Worm (Caenorhabditis elegans) whole organism, young adult: Measurements from ENCODE around the gene C32B5.18.

Experiments
- B0261.1 ChIP-seq: sonication (generic microtip); optimal IDR thresholded peaks from 2 replicates; lab custom pipeline; 2016; ENCODE audit warnings: mild to moderate bottlenecking, missing genetic modification characterization, moderate library complexity, missing compliant biosample characterization
- F37B4.10 ChIP-seq: fragments of 200-800 bp; sonication (Bioruptor generic); IDR thresholded peaks from 2 replicates; pipeline ENCODE4 v1.3.6; 2022; ENCODE audit warnings: missing genetic modification characterization, missing compliant biosample characterization
- T07F8.4 ChIP-seq: sonication (generic microtip); optimal IDR thresholded peaks from 2 replicates; lab custom pipeline; 2016; ENCODE audit warnings: mild to moderate bottlenecking, missing genetic modification characterization, moderate library complexity, missing compliant biosample characterization
- akir-1 ChIP-seq: fragments of 200-800 bp; sonication (Bioruptor generic); optimal IDR thresholded peaks from 2 replicates; lab custom pipeline; 2018; ENCODE audit warnings: mild to moderate bottlenecking, missing genetic modification characterization, moderate library complexity, missing compliant biosample characterization
- ama-1 ChIP-seq, 3 experiments: fragments of 150-350 bp in 1 of 3; sonication (generic microtip) in 2 of 3; optimal IDR thresholded peaks; 2 replicates each; lab custom pipeline; 2014 to 2018; ENCODE audit warnings: missing biosample characterization in 2 of 3, missing genetic modification characterization in 2 of 3, missing genetic modification reagents in 2 of 3
- aptf-2 ChIP-seq: fragments of 200-800 bp; sonication (Bioruptor generic); conservative IDR thresholded peaks from 2 replicates; pipeline ENCODE4 v1.3.6; 2022; ENCODE audit warnings: missing genetic modification reagents, missing genetic modification characterization, missing compliant biosample characterization
- attf-3 ChIP-seq: fragments of 200-800 bp; sonication (Bioruptor generic); conservative IDR thresholded peaks from 2 replicates; pipeline ENCODE4 v1.3.6; 2022; ENCODE audit warnings: missing genetic modification reagents, missing genetic modification characterization, missing compliant biosample characterization
- ccch-3 ChIP-seq: fragments of 200-800 bp; sonication (Bioruptor generic); optimal IDR thresholded peaks from 2 replicates; lab custom pipeline; 2018; ENCODE audit warnings: mild to moderate bottlenecking, missing genetic modification characterization, missing compliant biosample characterization
- ceh-40 ChIP-seq: fragments of 200-800 bp; sonication (Bioruptor generic); IDR thresholded peaks from 2 replicates; pipeline ENCODE4 v1.3.6; 2022; ENCODE audit warnings: missing genetic modification characterization, missing compliant biosample characterization
- dox-1 ChIP-seq: fragments of 200-800 bp; sonication (Bioruptor generic); IDR thresholded peaks from 2 replicates; pipeline ENCODE4 v1.3.6; 2022; ENCODE audit warnings: missing genetic modification reagents, missing genetic modification characterization, missing compliant biosample characterization
- ets-4 ChIP-seq: fragments of 200-800 bp; sonication (Bioruptor generic); optimal IDR thresholded peaks from 2 replicates; lab custom pipeline; 2018; ENCODE audit warnings: mild to moderate bottlenecking, missing genetic modification characterization, missing compliant biosample characterization
- him-1 ChIP-seq: sonication (generic microtip); optimal IDR thresholded peaks from 2 replicates; lab custom pipeline; 2016; ENCODE audit warnings: missing genotype, missing genetic modification reagents, missing genetic modification characterization, missing compliant biosample characterization
- hlh-26 ChIP-seq: fragments of 200-800 bp; sonication (Bioruptor generic); conservative IDR thresholded peaks from 2 replicates; pipeline ENCODE4 v1.3.6; 2022; ENCODE audit warnings: missing genetic modification reagents, missing genetic modification characterization, missing compliant biosample characterization
- hrde-1 ChIP-seq: sonication (generic microtip); optimal IDR thresholded peaks from 2 replicates; lab custom pipeline; 2016; ENCODE audit warnings: missing genetic modification characterization, mild to moderate bottlenecking, missing compliant biosample characterization, moderate library complexity, missing genotype, missing genetic modification reagents, borderline replicate concordance
- let-526 ChIP-seq: fragments of 200-800 bp; sonication (Bioruptor generic); IDR thresholded peaks from 2 replicates; pipeline ENCODE4 v1.3.6; 2022; ENCODE audit warnings: missing genetic modification reagents, missing genetic modification characterization, missing compliant biosample characterization
- lin-26 ChIP-seq: fragments of 200-800 bp; sonication (Bioruptor generic); IDR thresholded peaks from 2 replicates; pipeline ENCODE4 v1.3.6; 2022; ENCODE audit warnings: missing genetic modification reagents, missing genetic modification characterization, missing compliant biosample characterization
- lsl-1 ChIP-seq: fragments of 200-800 bp; sonication (Bioruptor generic); optimal IDR thresholded peaks from 2 replicates; lab custom pipeline; 2018; ENCODE audit warnings: mild to moderate bottlenecking, missing genetic modification characterization, moderate library complexity, missing compliant biosample characterization
- nfya-1 ChIP-seq: sonication (generic microtip); optimal IDR thresholded peaks from 2 replicates; lab custom pipeline; 2017; ENCODE audit warnings: antibody characterized with exemption, missing compliant biosample characterization, missing genetic modification characterization, borderline replicate concordance; ENCODE audit not compliant: insufficient read depth
- nhr-27 ChIP-seq: fragments of 200-800 bp; sonication (Bioruptor generic); optimal IDR thresholded peaks from 2 replicates; lab custom pipeline; 2018; ENCODE audit warnings: mild to moderate bottlenecking, missing genetic modification characterization, moderate library complexity, missing compliant biosample characterization
- nhr-80 ChIP-seq: sonication (generic microtip); optimal IDR thresholded peaks from 2 replicates; lab custom pipeline; 2016; ENCODE audit warnings: missing genetic modification characterization, missing compliant biosample characterization
- nhr-90 ChIP-seq: sonication (generic microtip); optimal IDR thresholded peaks from 2 replicates; lab custom pipeline; 2016; ENCODE audit warnings: missing genotype, mild to moderate bottlenecking, missing genetic modification characterization, missing compliant biosample characterization
- pbrm-1 ChIP-seq: fragments of 200-800 bp; sonication (Bioruptor generic); IDR thresholded peaks from 2 replicates; pipeline ENCODE4 v1.3.6; 2022; ENCODE audit warnings: missing genetic modification reagents, missing genetic modification characterization, missing compliant biosample characterization
- pha-4 ChIP-seq: fragments of 150-350 bp; sonication (generic microtip); optimal IDR thresholded peaks from 2 replicates; lab custom pipeline; 2014; ENCODE audit warnings: missing biosample characterization, missing genetic modification reagents, missing genetic modification characterization
- snpc-1.3 ChIP-seq: sonication (generic microtip); optimal IDR thresholded peaks from 2 replicates; lab custom pipeline; 2017; ENCODE audit warnings: missing genetic modification characterization, mild to moderate bottlenecking, missing compliant biosample characterization, antibody characterized with exemption, moderate library complexity, missing genotype, missing genetic modification reagents; ENCODE audit not compliant: insufficient read depth
- snpc-3.4 ChIP-seq: sonication (generic microtip); optimal IDR thresholded peaks from 2 replicates; lab custom pipeline; 2017; ENCODE audit warnings: missing genetic modification characterization, mild to moderate bottlenecking, missing compliant biosample characterization, antibody characterized with exemption, moderate library complexity, missing genotype, missing genetic modification reagents
- snpc-4 ChIP-seq, 5 experiments: fragments of 150-350 bp in 1 of 5; sonication (generic microtip) in 4 of 5; optimal IDR thresholded peaks; 2 replicates each; lab custom pipeline; 2014 to 2018; ENCODE audit warnings: missing genetic modification characterization in 5 of 5, missing biosample characterization in 3 of 5, antibody characterized with exemption in 2 of 5, mild to moderate bottlenecking in 2 of 5, missing compliant biosample characterization in 2 of 5, missing genotype in 2 of 5, moderate library complexity in 2 of 5, missing genetic modification reagents in 1 of 5
- unc-130 ChIP-seq: sonication (generic microtip); optimal IDR thresholded peaks from 2 replicates; lab custom pipeline; 2016; ENCODE audit warnings: missing genetic modification reagents, missing genetic modification characterization, missing compliant biosample characterization
- unc-62 ChIP-seq: fragments of 150-350 bp; optimal IDR thresholded peaks from 2 replicates; lab custom pipeline; 2014; ENCODE audit warnings: missing biosample characterization, missing genetic modification reagents, missing genetic modification characterization
- xnd-1 ChIP-seq: sonication (generic microtip); optimal IDR thresholded peaks from 2 replicates; lab custom pipeline; 2016; ENCODE audit warnings: missing genotype, missing genetic modification reagents, missing genetic modification characterization, missing compliant biosample characterization
- zfh-2 ChIP-seq: fragments of 200-800 bp; sonication (Bioruptor generic); conservative IDR thresholded peaks from 2 replicates; pipeline ENCODE4 v1.3.6; 2022; ENCODE audit warnings: missing genetic modification reagents, missing genetic modification characterization, missing compliant biosample characterization
- ztf-3 ChIP-seq: fragments of 200-800 bp; sonication (Bioruptor generic); optimal IDR thresholded peaks from 2 replicates; lab custom pipeline; 2018; ENCODE audit warnings: mild to moderate bottlenecking, missing genetic modification characterization, missing compliant biosample characterization

C32B5.18 gene

ce11 chrII:938549-938948 lies 21.8 kb upstream of the C32B5.18 start, which contains the start of gene R07C3.3:
R07C3.3 (plus strand) TSS chrII:938849.
- TF ChIP-seq aptf-2 (GFP tag; lab: Robert Waterston, UW) (no peak), nfya-1 (tag; lab: Kevin White, UChicago) (no peak), xnd-1 (tag; lab: Kevin White, UChicago) (no peak), zfh-2 (no peak)

- TF ChIP-seq ets-4 (GFP tag; lab: Kevin White, UChicago) (no peak), hlh-26 (no peak), lin-26 (GFP tag; lab: Robert Waterston, UW) (no peak), pbrm-1 (GFP tag; lab: Robert Waterston, UW) (no peak), snpc-4 (GFP tag; optimal IDR thresholded peaks at IDR 0.05; lab: Kevin White, UChicago) (no peak), snpc-4 (tag; optimal IDR thresholded peaks at IDR 0.05; lab: Kevin White, UChicago) (no peak), unc-62 (GFP tag; lab: Kevin White, UChicago) (no peak), let-526 (GFP tag; lab: Robert Waterston, UW) (no peak), him-1 (no peak), lsl-1 (GFP tag; lab: Kevin White, UChicago) (no peak), akir-1 (GFP tag; lab: Kevin White, UChicago) (no peak), snpc-3.4 (tag; lab: Kevin White, UChicago) (no peak), ceh-40 (no peak), snpc-1.3 (tag; lab: Kevin White, UChicago) (no peak)
Measured at ce11 chrII:940779-941178, 19.5 kb upstream of the C32B5.18 start, which contains the start of gene fbxc-36. fbxc-36 (plus strand) TSS chrII:940983.

ce11 chrII:943773-944172 lies 16.5 kb upstream of the C32B5.18 start, which contains the start of gene clec-43:
clec-43 (plus strand) TSS chrII:944066.
- 0 out of 2 replicates have a peak, but pooled peaks have one; percentile 23 for TF ChIP-seq F37B4.10 (GFP tag; lab: Robert Waterston, UW)
- TF ChIP-seq nhr-80 = peak; percentile 70
- TF ChIP-seq snpc-3.4 (tag; lab: Kevin White, UChicago) = no peak
- no peak for TF ChIP-seq ztf-3 (GFP tag; lab: Kevin White, UChicago)
- TF ChIP-seq ccch-3 (GFP tag; lab: Kevin White, UChicago) = no peak

ce11 chrII:948091-948490 lies 12.2 kb upstream of the C32B5.18 start, which contains the start of gene fbxc-32:
fbxc-32 (minus strand) TSS chrII:948191.
- TF ChIP-seq hrde-1 (tag; lab: Kevin White, UChicago) (no peak), nhr-90 (tag; lab: Kevin White, UChicago) (no peak), unc-130 (GFP tag; lab: Kevin White, UChicago) (no peak), dox-1 (GFP tag; lab: Robert Waterston, UW) (no peak), ztf-3 (GFP tag; lab: Kevin White, UChicago) (no peak), attf-3 (GFP tag; lab: Robert Waterston, UW) (no peak), pha-4 (tag; lab: Kevin White, UChicago) (no peak), T07F8.4 (tag; lab: Kevin White, UChicago) (no peak), B0261.1 (no peak), nhr-27 (no peak), ama-1 (optimal IDR thresholded peaks at IDR 0.05; lab: Kevin White, UChicago) (no peak), ama-1 (GFP tag; optimal IDR thresholded peaks at IDR 0.05; lab: Kevin White, UChicago) (no peak)
- TF ChIP-seq, all 124 proteins: peak for 0
